Worm (Caenorhabditis elegans): ENCODE data around the gene F28B12.6.

Gene F28B12.6

ce11 chrII:5899080-5899479 is 41.6 kb upstream of the F28B12.6 start:
- TF ChIP-seq zfh-2 (GFP tag; conservative IDR thresholded peaks at IDR 0.05) = peak; percentile 60
- TF ChIP-seq lin-54 (GFP tag; optimal IDR thresholded peaks at IDR 0.05) = no peak

- peak; percentile 78 for TF ChIP-seq nhr-80 (tag; optimal IDR thresholded peaks at IDR 0.05)
- TF ChIP-seq B0261.1 (tag; optimal IDR thresholded peaks at IDR 0.05) = no peak
- TF ChIP-seq hmg-20 (GFP tag; IDR thresholded peaks at IDR 0.05) = no peak
- no peak for TF ChIP-seq madf-3 (GFP tag; IDR thresholded peaks at IDR 0.05)
Measured at ce11 chrII:5899865-5900486, 40.7 kb upstream of the F28B12.6 start.

ce11 chrII:5901407-5902026 is 39.1 kb upstream of the F28B12.6 start:
- peak; percentile 91 for TF ChIP-seq egrh-3 (GFP tag; IDR thresholded peaks at IDR 0.05)
- TF ChIP-seq akir-1 (GFP tag; optimal IDR thresholded peaks at IDR 0.05) = no peak
- TF ChIP-seq mcd-1 (GFP tag; IDR thresholded peaks at IDR 0.05) = peak; percentile 55
- peak; percentile 18 for TF ChIP-seq nhr-27 (tag; optimal IDR thresholded peaks at IDR 0.05)
- TF ChIP-seq attf-6 (GFP tag; IDR thresholded peaks at IDR 0.05) = no peak
- 0 out of 2 replicates have a peak, but pooled peaks have one; percentile 69 for TF ChIP-seq aptf-3 (GFP tag; IDR thresholded peaks at IDR 0.05)
- peak; percentile 38; the same call in 1 of the 2 replicates for TF ChIP-seq dox-1 (GFP tag; IDR thresholded peaks at IDR 0.05)
- TF ChIP-seq hmg-1.2 (GFP tag; IDR thresholded peaks at IDR 0.05) = peak; percentile 27; the same call in 1 of the 2 replicates
- TF ChIP-seq hmg-20 (GFP tag; IDR thresholded peaks at IDR 0.05) = 0 out of 2 replicates have a peak, but pooled peaks have one; percentile 16
- TF ChIP-seq zfh-2 (GFP tag; conservative IDR thresholded peaks at IDR 0.05) = peak; percentile 96
- TF ChIP-seq lin-40 (tag; optimal IDR thresholded peaks at IDR 0.05) = peak; percentile 13
- TF ChIP-seq cebp-1 (GFP tag; IDR thresholded peaks at IDR 0.05) = no peak
- peak; percentile 51 for TF ChIP-seq cebp-1 (tag; optimal IDR thresholded peaks at IDR 0.05)
- no peak; the same call in 1 of the 2 replicates for TF ChIP-seq B0336.3 (GFP tag; IDR thresholded peaks at IDR 0.05)

ce11 chrII:5902139-5902538 is 38.5 kb upstream of the F28B12.6 start:
- TF ChIP-seq die-1 (tag; optimal IDR thresholded peaks at IDR 0.05) = no peak
- no peak for TF ChIP-seq sdz-38 (tag; optimal IDR thresholded peaks at IDR 0.05)
- TF ChIP-seq aptf-2 (GFP tag; conservative IDR thresholded peaks at IDR 0.05) = no peak

ce11 chrII:5904252-5904651 is 36.4 kb upstream of the F28B12.6 start, which contains the start of gene tsp-18:
Gene tsp-18, plus strand, starts transcription at chrII:5904552.
- no peak for TF ChIP-seq Y95B8A.8 (GFP tag; IDR thresholded peaks at IDR 0.05)
- no peak for TF ChIP-seq F10E7.11 (tag; optimal IDR thresholded peaks at IDR 0.05)
- TF ChIP-seq Y67H2A.10 (GFP tag; conservative IDR thresholded peaks at IDR 0.05) = no peak
- TF ChIP-seq dpff-1 (tag; optimal IDR thresholded peaks at IDR 0.05) = no peak
- TF ChIP-seq lag-1 (GFP tag; IDR thresholded peaks at IDR 0.05) = no peak
- no peak for TF ChIP-seq akir-1 (GFP tag; optimal IDR thresholded peaks at IDR 0.05)
- TF ChIP-seq C06A6.2 (GFP tag; conservative IDR thresholded peaks at IDR 0.05) = no peak
- no peak for TF ChIP-seq F52B5.7 (tag; optimal IDR thresholded peaks at IDR 0.05)
- no peak for TF ChIP-seq ekl-4 (GFP tag; IDR thresholded peaks at IDR 0.05)
- TF ChIP-seq aptf-2 (GFP tag; conservative IDR thresholded peaks at IDR 0.05) = no peak
- TF ChIP-seq let-526 (GFP tag; IDR thresholded peaks at IDR 0.05) = no peak
- no peak for TF ChIP-seq lin-35 (GFP tag; optimal IDR thresholded peaks at IDR 0.05)

Data from whole organism, young adult.